Worm (Caenorhabditis elegans): ENCODE data around the gene Y53F4B.18.

Y53F4B.18 gene

DNA sequence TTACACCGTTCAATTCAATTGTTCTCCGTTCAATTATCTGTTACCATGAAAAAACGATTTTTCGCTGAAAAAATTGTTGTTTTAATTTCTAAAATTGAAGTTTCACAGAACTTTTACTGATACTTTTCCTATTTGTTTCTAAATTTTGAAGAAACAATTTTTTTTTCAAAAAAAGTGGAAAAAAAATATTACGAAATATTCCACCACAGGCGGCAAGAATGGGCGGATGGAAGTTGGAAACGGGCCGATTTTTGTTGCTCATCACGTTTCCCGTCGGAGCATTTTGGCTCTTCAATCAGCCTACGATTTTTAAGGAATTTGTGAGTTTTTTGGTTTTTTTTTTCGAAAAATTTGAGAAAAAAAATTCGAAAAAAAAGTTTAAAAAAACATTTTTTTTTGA is 33.7 kb downstream of the Y53F4B.18 start, which contains the start of gene Y53F4B.14:
TSS of gene Y53F4B.14 (plus strand) at position 210 of the 400 bp plus-strand sequence.
- no peak for TF ChIP-seq cebp-1 (GFP tag; IDR thresholded peaks at IDR 0.05)
- peak; percentile 78 for TF ChIP-seq cebp-1 (tag; optimal IDR thresholded peaks at IDR 0.05)
- TF ChIP-seq C06A6.2 (GFP tag; conservative IDR thresholded peaks at IDR 0.05), result no peak

DNA sequence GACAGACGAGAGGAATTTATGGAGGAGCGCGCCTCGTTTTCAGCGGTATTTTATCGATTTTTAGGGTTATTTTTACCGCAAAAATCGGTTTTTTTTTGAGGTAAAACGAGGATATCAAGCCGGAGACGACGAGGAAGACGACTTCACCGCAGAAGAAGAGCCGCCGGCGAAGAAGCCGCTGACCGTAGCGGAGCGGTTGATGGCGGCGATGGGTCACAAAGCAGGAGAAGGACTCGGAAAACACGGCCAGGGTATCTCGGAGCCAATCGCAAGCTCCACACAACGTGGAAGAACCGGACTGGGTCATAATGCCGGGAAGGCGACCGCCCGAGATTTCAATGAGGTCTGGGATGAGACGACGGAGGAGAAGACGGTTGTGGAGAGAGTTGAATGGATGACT is 45.1 kb downstream of the Y53F4B.18 start:
- TF ChIP-seq athp-1 (tag; optimal IDR thresholded peaks at IDR 0.05), result no peak
- TF ChIP-seq nhr-179 (tag; optimal IDR thresholded peaks at IDR 0.05), result no peak
- TF ChIP-seq egrh-3 (GFP tag; IDR thresholded peaks at IDR 0.05), result peak; percentile 62; the same call in 1 of the 2 replicates
- peak; percentile 79 for TF ChIP-seq zfh-2 (GFP tag; conservative IDR thresholded peaks at IDR 0.05)
- no peak for TF ChIP-seq D2030.7 (GFP tag; IDR thresholded peaks at IDR 0.05)

DNA sequence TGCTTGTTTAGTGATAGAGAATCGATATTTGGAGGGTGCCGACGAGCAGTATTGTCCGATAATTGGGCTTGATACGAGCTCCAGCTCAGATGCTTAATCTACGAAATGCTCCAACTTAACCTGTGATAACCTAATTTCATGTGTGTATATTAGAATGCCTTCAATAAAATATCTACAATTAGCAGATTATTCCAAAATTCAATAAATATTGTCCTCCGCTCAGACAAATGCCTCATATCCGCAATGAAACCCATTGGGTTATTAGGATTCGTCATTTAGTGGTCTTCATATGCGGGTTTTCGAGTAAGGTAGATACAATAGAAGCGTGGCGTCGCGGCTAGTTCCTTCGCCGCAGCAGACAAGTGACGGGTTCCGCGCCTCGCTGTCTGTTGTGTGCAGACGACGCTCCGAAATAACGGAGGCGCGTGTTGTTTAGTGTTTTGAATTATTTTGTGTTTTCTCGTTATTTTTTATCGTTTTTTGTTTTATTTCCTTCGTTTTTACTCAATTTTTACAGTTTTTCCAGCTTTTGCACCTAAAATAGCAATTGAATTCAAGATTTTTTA is 45.8 kb downstream of the Y53F4B.18 start, which contains the start of gene cmtr-1:
TSS of gene cmtr-1 (plus strand) at position 516 of the 566 bp plus-strand sequence.
- TF ChIP-seq repo-1 (tag; optimal IDR thresholded peaks at IDR 0.05), result peak; percentile 97
- TF ChIP-seq ZK185.1 (tag; optimal IDR thresholded peaks at IDR 0.05; ENCODE audit: poor library complexity, severe bottlenecking), result peak; percentile 97
- peak; percentile 92 for TF ChIP-seq ztf-26 (tag; optimal IDR thresholded peaks at IDR 0.05)
- TF ChIP-seq T26A5.8 (tag; optimal IDR thresholded peaks at IDR 0.05), result peak; percentile 44
- peak; percentile 60 for TF ChIP-seq ztf-18 (tag; optimal IDR thresholded peaks at IDR 0.05)
- TF ChIP-seq ceh-27 (GFP tag; optimal IDR thresholded peaks at IDR 0.05), result peak; percentile 94
- TF ChIP-seq lin-35 (GFP tag; optimal IDR thresholded peaks at IDR 0.05), result peak in 2 of 3 experiments; percentile 63 to 95
- peak; percentile 42 for TF ChIP-seq B0261.1 (tag; optimal IDR thresholded peaks at IDR 0.05)
- TF ChIP-seq mes-4 (tag; optimal IDR thresholded peaks at IDR 0.05), result peak; percentile 72
- no peak for TF ChIP-seq nhr-120 (GFP tag; IDR thresholded peaks at IDR 0.05)
- 0 out of 2 replicates have a peak, but pooled peaks have one; percentile 76 for TF ChIP-seq let-526 (GFP tag; IDR thresholded peaks at IDR 0.05)
- peak; percentile 74 for TF ChIP-seq madf-8 (GFP tag; conservative IDR thresholded peaks at IDR 0.05)
- TF ChIP-seq somi-1 (GFP tag; optimal IDR thresholded peaks at IDR 0.05), result peak; percentile 73
- peak; percentile 82 for TF ChIP-seq F52B5.7 (tag; optimal IDR thresholded peaks at IDR 0.05)
- TF ChIP-seq lin-26 (GFP tag; IDR thresholded peaks at IDR 0.05), result peak; percentile 82
- TF ChIP-seq hlh-12 (tag; optimal IDR thresholded peaks at IDR 0.05), result no peak
- TF ChIP-seq hmg-20 (GFP tag; IDR thresholded peaks at IDR 0.05), result peak; percentile 92
- TF ChIP-seq ztf-6 (GFP tag; IDR thresholded peaks at IDR 0.05), result no peak
- TF ChIP-seq ztf-25 (GFP tag; IDR thresholded peaks at IDR 0.05), result no peak
- peak; percentile 87 for TF ChIP-seq ceh-100 (GFP tag; IDR thresholded peaks at IDR 0.05)
- peak; percentile 80 for TF ChIP-seq efl-1 (GFP tag; optimal IDR thresholded peaks at IDR 0.05)
- TF ChIP-seq T07F8.4 (tag; optimal IDR thresholded peaks at IDR 0.05), result peak; percentile 64
- peak; percentile 79 for TF ChIP-seq F33H1.4 (GFP tag; IDR thresholded peaks at IDR 0.05)
- no peak for TF ChIP-seq F57A8.1 (GFP tag; optimal IDR thresholded peaks at IDR 0.05)
- TF ChIP-seq Y53F4B.3 (GFP tag; IDR thresholded peaks at IDR 0.05), result no peak; the same call in 1 of the 2 replicates
- peak; percentile 57 for TF ChIP-seq egrh-3 (GFP tag; IDR thresholded peaks at IDR 0.05)
- TF ChIP-seq pha-4 (tag; optimal IDR thresholded peaks at IDR 0.05), result no peak
- TF ChIP-seq nhr-80 (tag; optimal IDR thresholded peaks at IDR 0.05), result peak; percentile 59
- peak; percentile 100 for TF ChIP-seq D2030.7 (GFP tag; IDR thresholded peaks at IDR 0.05)
- TF ChIP-seq chd-7 (tag; optimal IDR thresholded peaks at IDR 0.05), result peak; percentile 86
- peak; percentile 97 for TF ChIP-seq nfyb-1 (GFP tag; IDR thresholded peaks at IDR 0.05)
- TF ChIP-seq B0336.3 (GFP tag; IDR thresholded peaks at IDR 0.05), result peak; percentile 97
- TF ChIP-seq lir-1 (GFP tag; conservative IDR thresholded peaks at IDR 0.05), result peak; percentile 79
- TF ChIP-seq dpl-1 (GFP tag; optimal IDR thresholded peaks at IDR 0.05), result peak; percentile 78
- TF ChIP-seq fkh-3 (tag; optimal IDR thresholded peaks at IDR 0.05), result peak; percentile 84
- 0 out of 2 replicates have a peak, but pooled peaks have one; percentile 56 for TF ChIP-seq madf-3 (GFP tag; IDR thresholded peaks at IDR 0.05)
- peak; percentile 90 for TF ChIP-seq attf-5 (GFP tag; optimal IDR thresholded peaks at IDR 0.05)
- peak; percentile 85 for TF ChIP-seq lsl-1 (GFP tag; optimal IDR thresholded peaks at IDR 0.05)
- TF ChIP-seq bed-2 (GFP tag; IDR thresholded peaks at IDR 0.05), result no peak
